Fruit fly (Drosophila melanogaster) whole organism, prepupa: ENCODE data around the gene tmod.

Experiments used
- Blimp-1 ChIP-seq: fragments of 200-800 bp; sonication (Bioruptor generic); optimal IDR thresholded peaks from 3 replicates; lab custom pipeline; 2017; ENCODE audit warnings: missing biosample characterization, missing genetic modification characterization, mild to moderate bottlenecking, moderate library complexity, missing genetic modification reagents
- CG10631 ChIP-seq: fragments of 200-800 bp; sonication (Bioruptor generic); optimal IDR thresholded peaks from 2 replicates; lab custom pipeline; 2016; ENCODE audit warnings: missing biosample characterization, missing genetic modification characterization
- CG10669 ChIP-seq: fragments of 200-800 bp; sonication (Bioruptor generic); optimal IDR thresholded peaks from 3 replicates; lab custom pipeline; 2018; ENCODE audit warnings: missing biosample characterization, mild to moderate bottlenecking, missing genetic modification characterization, moderate library complexity
- CG11294 ChIP-seq: fragments of 200-800 bp; sonication (Bioruptor generic); IDR thresholded peaks from 2 replicates; pipeline ENCODE4 v1.3.6; 2022; ENCODE audit warnings: missing biosample characterization, missing genetic modification characterization
- CG11762 ChIP-seq: fragments of 200-800 bp; sonication (Bioruptor generic); optimal IDR thresholded peaks from 3 replicates; lab custom pipeline; 2016; ENCODE audit warnings: missing biosample characterization, missing genetic modification characterization; ENCODE audit not compliant: insufficient read depth
- CG11902 ChIP-seq: fragments of 200-800 bp; sonication (Bioruptor generic); optimal IDR thresholded peaks from 3 replicates; lab custom pipeline; 2016; ENCODE audit warnings: missing biosample characterization, missing genetic modification characterization
- CG15336 ChIP-seq: fragments of 200-800 bp; sonication (Bioruptor generic); IDR thresholded peaks from 2 replicates; pipeline ENCODE4 v1.3.6; 2022; ENCODE audit warnings: missing biosample characterization, missing genetic modification characterization
- CG1621 ChIP-seq: fragments of 200-800 bp; sonication (Bioruptor generic); optimal IDR thresholded peaks from 3 replicates; lab custom pipeline; 2018; ENCODE audit warnings: missing biosample characterization, mild to moderate bottlenecking, missing genetic modification characterization
- CG3032 ChIP-seq: fragments of 200-800 bp; optimal IDR thresholded peaks from 2 replicates; lab custom pipeline; 2019; ENCODE audit warnings: missing biosample characterization, mild to moderate bottlenecking, missing genetic modification characterization, moderate library complexity
- CG31627 ChIP-seq: fragments of 200-800 bp; sonication (Bioruptor generic); optimal IDR thresholded peaks from 3 replicates; lab custom pipeline; 2016; ENCODE audit warnings: missing biosample characterization, missing genetic modification characterization
- CG32006 ChIP-seq: fragments of 200-800 bp; sonication (Bioruptor generic); optimal IDR thresholded peaks from 3 replicates; lab custom pipeline; 2017; ENCODE audit warnings: missing biosample characterization, mild to moderate bottlenecking, missing genetic modification characterization
- CG3919 ChIP-seq: fragments of 200-800 bp; sonication (Bioruptor generic); optimal IDR thresholded peaks from 3 replicates; lab custom pipeline; 2016; ENCODE audit warnings: missing biosample characterization, missing genetic modification characterization
- CG6276 ChIP-seq: fragments of 200-800 bp; sonication (Bioruptor generic); optimal IDR thresholded peaks from 2 replicates; lab custom pipeline; 2017; ENCODE audit warnings: missing biosample characterization, mild to moderate bottlenecking, missing genetic modification characterization
- CG6792 ChIP-seq: fragments of 200-800 bp; sonication (Bioruptor generic); optimal IDR thresholded peaks from 3 replicates; lab custom pipeline; 2016; ENCODE audit warnings: missing biosample characterization, missing genetic modification characterization
- CG6808 ChIP-seq: fragments of 200-800 bp; sonication (Bioruptor generic); optimal IDR thresholded peaks from 3 replicates; lab custom pipeline; 2017; ENCODE audit warnings: missing biosample characterization, missing genetic modification characterization, mild to moderate bottlenecking, moderate library complexity, missing genetic modification reagents
- CG6854 ChIP-seq: fragments of 200-800 bp; sonication (Bioruptor generic); optimal IDR thresholded peaks from 2 replicates; lab custom pipeline; 2017; ENCODE audit warnings: missing biosample characterization, mild to moderate bottlenecking, missing genetic modification characterization
- CG8319 ChIP-seq: fragments of 200-800 bp; sonication (Bioruptor generic); optimal IDR thresholded peaks from 3 replicates; lab custom pipeline; 2016; ENCODE audit warnings: missing biosample characterization, missing genetic modification characterization
- CG8632 ChIP-seq: fragments of 200-800 bp; sonication (Bioruptor generic); optimal IDR thresholded peaks from 3 replicates; lab custom pipeline; 2016; ENCODE audit warnings: missing biosample characterization, missing genetic modification characterization
- Eip78C ChIP-seq: fragments of 200-800 bp; sonication (Bioruptor generic); peaks from one replicate; lab custom pipeline; 2016; ENCODE audit warnings: missing biosample characterization, missing genetic modification characterization
- Eip93F ChIP-seq: fragments of 200-800 bp; sonication (Bioruptor generic); optimal IDR thresholded peaks from 2 replicates; lab custom pipeline; 2016; ENCODE audit warnings: missing biosample characterization, mild to moderate bottlenecking, missing genetic modification characterization
- Ets21C ChIP-seq: fragments of 200-800 bp; sonication (Bioruptor generic); optimal IDR thresholded peaks from 3 replicates; lab custom pipeline; 2016; ENCODE audit warnings: missing biosample characterization, missing genetic modification characterization
- Ets96B ChIP-seq: fragments of 200-800 bp; optimal IDR thresholded peaks from 2 replicates; lab custom pipeline; 2019; ENCODE audit warnings: missing biosample characterization, mild to moderate bottlenecking, missing genetic modification characterization, moderate library complexity
- Hr38 ChIP-seq: sonication (Bioruptor generic); optimal IDR thresholded peaks from 2 replicates; lab custom pipeline; 2016; ENCODE audit warnings: missing biosample characterization, missing genetic modification characterization
- Hr39 ChIP-seq: fragments of 200-800 bp; sonication (Bioruptor generic); optimal IDR thresholded peaks from 2 replicates; lab custom pipeline; 2016; ENCODE audit warnings: missing biosample characterization, missing genetic modification characterization
- Met ChIP-seq: fragments of 200-800 bp; sonication (Bioruptor generic); optimal IDR thresholded peaks from 3 replicates; lab custom pipeline; 2016; ENCODE audit warnings: missing biosample characterization, missing genetic modification characterization
- Smox ChIP-seq: fragments of 200-800 bp; sonication (Bioruptor generic); optimal IDR thresholded peaks from 3 replicates; lab custom pipeline; 2016; ENCODE audit warnings: missing biosample characterization, missing genetic modification characterization
- Sox14 ChIP-seq: fragments of 200-800 bp; sonication (Bioruptor generic); optimal IDR thresholded peaks from 3 replicates; lab custom pipeline; 2016; ENCODE audit warnings: missing biosample characterization, missing genetic modification characterization
- Sox15 ChIP-seq: fragments of 200-800 bp; sonication (Bioruptor generic); optimal IDR thresholded peaks from 3 replicates; lab custom pipeline; 2016; ENCODE audit warnings: missing biosample characterization, missing genetic modification characterization
- achi ChIP-seq: fragments of 200-800 bp; sonication (Bioruptor generic); optimal IDR thresholded peaks from 3 replicates; lab custom pipeline; 2016; ENCODE audit warnings: missing biosample characterization, missing genetic modification characterization
- cyc ChIP-seq: fragments of 200-800 bp; sonication (Bioruptor generic); optimal IDR thresholded peaks from 3 replicates; lab custom pipeline; 2016; ENCODE audit warnings: missing biosample characterization, missing genetic modification characterization
- dac ChIP-seq: fragments of 200-800 bp; sonication (Bioruptor generic); optimal IDR thresholded peaks from 2 replicates; lab custom pipeline; 2017; ENCODE audit warnings: missing biosample characterization, mild to moderate bottlenecking, missing genetic modification characterization
- dsx ChIP-seq: fragments of 200-800 bp; optimal IDR thresholded peaks from 3 replicates; lab custom pipeline; 2019; ENCODE audit warnings: missing biosample characterization, mild to moderate bottlenecking, missing genetic modification characterization, moderate library complexity; ENCODE audit not compliant: poor library complexity, severe bottlenecking
- esn ChIP-seq: fragments of 200-800 bp; sonication (Bioruptor generic); optimal IDR thresholded peaks from 2 replicates; lab custom pipeline; 2016; ENCODE audit warnings: missing biosample characterization, mild to moderate bottlenecking, missing genetic modification characterization, moderate library complexity
- fd59A ChIP-seq: fragments of 200-800 bp; sonication (Bioruptor generic); optimal IDR thresholded peaks from 2 replicates; lab custom pipeline; 2017; ENCODE audit warnings: missing biosample characterization, mild to moderate bottlenecking, missing genetic modification characterization, missing genetic modification reagents
- fd85E ChIP-seq: fragments of 200-800 bp; sonication (Bioruptor generic); optimal IDR thresholded peaks from 3 replicates; lab custom pipeline; 2016; ENCODE audit warnings: missing biosample characterization, missing genetic modification characterization
- fkh ChIP-seq: fragments of 200-800 bp; sonication (Bioruptor generic); optimal IDR thresholded peaks from 3 replicates; lab custom pipeline; 2017; ENCODE audit warnings: missing biosample characterization, mild to moderate bottlenecking, missing genetic modification characterization, moderate library complexity
- net ChIP-seq: fragments of 200-800 bp; sonication (Bioruptor generic); optimal IDR thresholded peaks from 3 replicates; lab custom pipeline; 2016; ENCODE audit warnings: missing biosample characterization, missing genetic modification characterization
- pdm3 ChIP-seq: fragments of 200-800 bp; sonication (Bioruptor generic); optimal IDR thresholded peaks from 3 replicates; lab custom pipeline; 2016; ENCODE audit warnings: missing biosample characterization, missing genetic modification characterization
- salr ChIP-seq, 2 experiments: fragments of 200-800 bp; sonication (Bioruptor generic); optimal IDR thresholded peaks; 3 replicates each; lab custom pipeline; 2016 to 2018; ENCODE audit warnings: missing biosample characterization in 2 of 2, missing genetic modification characterization in 2 of 2, mild to moderate bottlenecking in 1 of 2
- spab ChIP-seq: fragments of 200-800 bp; sonication (Bioruptor generic); optimal IDR thresholded peaks from 2 replicates; lab custom pipeline; 2017; ENCODE audit warnings: missing biosample characterization, mild to moderate bottlenecking, missing genetic modification characterization, missing genetic modification reagents
- ss ChIP-seq, 2 experiments: fragments of 200-800 bp; sonication (Bioruptor generic); optimal IDR thresholded peaks; 2 replicates in 1 of 2; 3 replicates in 1 of 2; lab custom pipeline; 2017 to 2018; ENCODE audit warnings: mild to moderate bottlenecking in 2 of 2, missing biosample characterization in 2 of 2, missing genetic modification characterization in 2 of 2, moderate library complexity in 1 of 2
- svp ChIP-seq: fragments of 200-800 bp; sonication (Bioruptor generic); peaks from one replicate; lab custom pipeline; 2016; ENCODE audit warnings: missing biosample characterization, missing genetic modification characterization
- topi ChIP-seq: fragments of 200-800 bp; sonication (Bioruptor generic); optimal IDR thresholded peaks from 3 replicates; lab custom pipeline; 2016; ENCODE audit warnings: missing biosample characterization, missing genetic modification characterization
- vri ChIP-seq: fragments of 200-800 bp; sonication (Bioruptor generic); optimal IDR thresholded peaks from 3 replicates; lab custom pipeline; 2016; ENCODE audit warnings: missing biosample characterization, mild to moderate bottlenecking, missing genetic modification characterization

Gene tmod

DNA sequence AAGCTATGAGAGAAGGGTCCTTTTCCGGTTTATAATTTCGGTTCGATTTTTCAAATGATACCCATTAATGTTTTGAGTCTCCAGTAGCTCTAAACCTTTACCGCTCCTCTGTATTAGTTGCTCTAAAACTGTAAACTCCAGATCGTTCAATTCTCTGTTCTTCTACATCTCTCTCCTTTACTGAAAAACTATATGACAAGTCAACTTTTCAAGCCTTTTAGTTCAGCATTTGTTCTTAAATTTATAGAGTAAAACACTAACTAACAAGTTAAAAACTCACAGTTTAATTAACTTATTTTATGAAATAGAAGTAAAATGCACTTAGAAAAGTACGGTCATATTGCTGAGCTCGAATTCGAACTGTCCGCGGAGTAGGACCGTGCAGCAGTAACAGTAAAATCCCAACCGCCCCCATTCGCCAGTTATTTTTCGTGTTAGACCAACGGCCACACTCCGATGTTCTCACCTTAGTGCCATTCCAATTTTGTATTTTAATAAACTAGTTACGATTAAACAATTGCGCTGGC is 30.4 kb downstream of the tmod start:
- TF ChIP-seq svp: peak; percentile 27
- TF ChIP-seq CG8632: no peak
- no peak for TF ChIP-seq CG6792 (GFP tag; lab: Kevin White, UChicago)
- TF ChIP-seq Eip78C (GFP tag; lab: Kevin White, UChicago): peak; percentile 60
- peak; percentile 10 for TF ChIP-seq topi (GFP tag; lab: Kevin White, UChicago)

DNA sequence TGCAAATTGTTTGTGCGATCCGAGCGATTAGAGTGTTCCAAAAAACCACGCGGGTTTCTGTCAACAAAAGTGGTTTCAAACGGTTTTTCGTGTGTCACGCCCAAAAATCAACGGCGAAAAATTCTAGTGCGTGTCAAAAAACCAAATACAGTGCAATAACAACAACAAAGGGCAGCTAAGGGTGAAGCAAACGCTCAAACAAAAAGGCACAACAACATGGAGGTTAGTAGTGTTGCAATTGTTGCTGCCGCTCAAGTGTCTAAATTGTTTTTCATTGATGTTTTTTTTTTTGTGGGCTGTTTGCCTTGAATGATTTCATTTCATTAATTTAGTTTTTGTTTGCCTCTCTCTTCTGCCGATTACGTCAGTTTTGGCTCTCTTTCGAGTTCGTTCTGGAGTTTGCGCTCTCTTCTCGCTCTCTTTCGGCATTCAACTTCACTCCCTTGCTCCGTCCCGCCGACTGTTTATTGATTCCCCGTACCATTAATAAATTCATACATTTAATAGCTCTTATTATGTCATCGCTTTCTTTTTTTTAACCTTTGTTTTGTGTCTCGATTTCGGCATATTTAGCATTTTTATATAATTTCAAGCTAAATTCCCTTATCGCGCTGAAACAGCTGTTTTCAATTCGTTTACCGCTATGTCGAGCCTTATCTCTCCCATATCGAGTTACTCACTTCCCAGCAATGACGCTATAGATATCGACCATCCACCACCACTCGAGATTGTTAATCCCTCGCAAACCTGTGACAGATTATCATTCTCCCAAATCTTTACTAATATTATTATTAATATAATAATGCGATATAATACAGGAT is 31.1 kb downstream of the tmod start:
- peak; percentile 32 for TF ChIP-seq Eip78C (GFP tag; lab: Kevin White, UChicago)
- peak; percentile 9 to 11 for TF ChIP-seq ss (GFP tag; optimal IDR thresholded peaks at IDR 0.05; lab: Kevin White, UChicago)
- TF ChIP-seq Ets21C (GFP tag; lab: Kevin White, UChicago): no peak
- peak; percentile 54 for TF ChIP-seq fkh (GFP tag; lab: Kevin White, UChicago)
- TF ChIP-seq CG15336 (GFP tag; lab: Robert Waterston, UW): 0 out of 2 replicates have a peak, but pooled peaks have one; percentile 13
- peak; percentile 92 for TF ChIP-seq vri (GFP tag; lab: Kevin White, UChicago)
- no peak for TF ChIP-seq Blimp-1 (GFP tag; lab: Kevin White, UChicago)

DNA sequence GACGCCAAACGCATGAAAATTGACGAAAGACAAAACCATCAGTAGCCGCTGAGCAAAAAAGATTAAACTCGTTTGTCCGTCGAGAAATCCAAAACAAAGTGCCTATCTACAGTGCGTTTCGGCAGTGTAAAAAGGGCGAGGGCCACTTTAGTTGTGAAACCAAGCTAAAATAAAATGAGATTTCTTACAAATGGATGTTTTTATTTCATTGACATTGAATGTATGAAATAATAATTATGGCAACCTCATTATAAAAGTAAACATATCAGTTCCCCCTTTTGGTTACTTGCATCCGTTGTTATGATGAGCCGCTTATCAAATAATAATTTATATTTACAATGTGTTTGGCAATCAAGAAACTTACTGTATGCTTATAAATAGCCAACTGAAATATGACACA is 32.1 kb downstream of the tmod start:
- TF ChIP-seq fd59A (GFP tag; lab: Kevin White, UChicago): no peak
- TF ChIP-seq spab (GFP tag; lab: Kevin White, UChicago): no peak
- TF ChIP-seq CG11902 (GFP tag; lab: Kevin White, UChicago): no peak
- TF ChIP-seq Hr39 (GFP tag; lab: Kevin White, UChicago): peak; percentile 12
- no peak for TF ChIP-seq CG8632
- TF ChIP-seq Eip93F (GFP tag; lab: Kevin White, UChicago): no peak
- no peak for TF ChIP-seq CG11294 (GFP tag; lab: Robert Waterston, UW)
- TF ChIP-seq Met: peak; percentile 21
- no peak for TF ChIP-seq fkh (GFP tag; lab: Kevin White, UChicago)
- peak; percentile 32 for TF ChIP-seq pdm3 (GFP tag; lab: Kevin White, UChicago)
- TF ChIP-seq CG15336 (GFP tag; lab: Robert Waterston, UW): peak; percentile 54
- TF ChIP-seq Hr38 (GFP tag; lab: Kevin White, UChicago): no peak
- TF ChIP-seq fd85E (GFP tag; lab: Kevin White, UChicago): no peak
- TF ChIP-seq CG10631: peak; percentile 5
- TF ChIP-seq CG8319: no peak
- TF ChIP-seq Smox: peak; percentile 15
- peak; percentile 4 for TF ChIP-seq CG3919 (GFP tag; lab: Kevin White, UChicago)
- peak; percentile 7 for TF ChIP-seq esn (GFP tag; lab: Kevin White, UChicago)
- no peak for TF ChIP-seq CG11762 (GFP tag; lab: Kevin White, UChicago)
- TF ChIP-seq CG32006 (GFP tag; lab: Kevin White, UChicago): peak; percentile 53
- peak; percentile 2 for TF ChIP-seq CG6276 (GFP tag; lab: Kevin White, UChicago)
- TF ChIP-seq Sox15 (GFP tag; lab: Kevin White, UChicago): no peak
- peak; percentile 1 for TF ChIP-seq CG6792 (GFP tag; lab: Kevin White, UChicago)
- no peak for TF ChIP-seq svp
- TF ChIP-seq CG6854: no peak
- TF ChIP-seq topi (GFP tag; lab: Kevin White, UChicago): peak; percentile 9
- peak; percentile 80 for TF ChIP-seq Eip78C (GFP tag; lab: Kevin White, UChicago)
- TF ChIP-seq vri (GFP tag; lab: Kevin White, UChicago): peak; percentile 26
- TF ChIP-seq salr (GFP tag; optimal IDR thresholded peaks at IDR 0.05; lab: Kevin White, UChicago): no peak
- no peak for TF ChIP-seq dsx (GFP tag; lab: Kevin White, UChicago)
- no peak for TF ChIP-seq CG6808 (GFP tag; lab: Kevin White, UChicago)
- no peak for TF ChIP-seq CG31627
- no peak for TF ChIP-seq Ets96B (tag; lab: Kevin White, UChicago)
- no peak for TF ChIP-seq CG3032 (tag; lab: Kevin White, UChicago)
- TF ChIP-seq CG10669 (GFP tag; lab: Kevin White, UChicago): peak; percentile 14
- TF ChIP-seq dac (GFP tag; lab: Kevin White, UChicago): no peak
- peak; percentile 1 for TF ChIP-seq net
- peak; percentile 23 for TF ChIP-seq Sox14 (GFP tag; lab: Kevin White, UChicago)
- TF ChIP-seq CG1621 (tag; lab: Kevin White, UChicago): no peak
- no peak for TF ChIP-seq achi (GFP tag; lab: Kevin White, UChicago)
- TF ChIP-seq cyc (GFP tag; lab: Kevin White, UChicago): peak; percentile 9
